Worm (Caenorhabditis elegans) whole organism, L3 larva: ENCODE data around the gene twk-12.

ENCODE experiments used
- ceh-16 ChIP-seq: sonication (generic microtip); optimal IDR thresholded peaks from 2 replicates; lab custom pipeline; 2017; ENCODE audit warnings: missing biosample characterization, missing genetic modification characterization
- ceh-82 ChIP-seq: fragments of 150-350 bp; optimal IDR thresholded peaks from 2 replicates; lab custom pipeline; 2014; ENCODE audit warnings: missing biosample characterization, missing genetic modification characterization
- jun-1 ChIP-seq: fragments of 150-350 bp; optimal IDR thresholded peaks from 2 replicates; lab custom pipeline; 2014; ENCODE audit warnings: missing biosample characterization, missing genetic modification reagents, missing genetic modification characterization
- lin-39 ChIP-seq: fragments of 150-350 bp; optimal IDR thresholded peaks from 2 replicates; lab custom pipeline; 2018; ENCODE audit warnings: missing biosample characterization, missing genetic modification reagents, missing genetic modification characterization
- nfya-1 ChIP-seq: sonication (generic microtip); optimal IDR thresholded peaks from 2 replicates; lab custom pipeline; 2017; ENCODE audit warnings: missing genetic modification characterization, mild to moderate bottlenecking, missing compliant biosample characterization, antibody characterized with exemption, moderate library complexity; ENCODE audit not compliant: insufficient read depth
- nhr-237 ChIP-seq: fragments of 150-350 bp; optimal IDR thresholded peaks from 2 replicates; lab custom pipeline; 2014; ENCODE audit warnings: missing biosample characterization, missing genetic modification characterization
- pha-4 ChIP-seq: fragments of 150-350 bp; optimal IDR thresholded peaks from 2 replicates; lab custom pipeline; 2014; ENCODE audit warnings: missing biosample characterization, missing genetic modification reagents, missing genetic modification characterization
- snpc-4 ChIP-seq: fragments of 150-350 bp; optimal IDR thresholded peaks from 2 replicates; lab custom pipeline; 2014; ENCODE audit warnings: missing biosample characterization, missing genetic modification characterization
- unc-39 ChIP-seq: sonication (generic microtip); optimal IDR thresholded peaks from 4 replicates; lab custom pipeline; 2017; ENCODE audit warnings: missing biosample characterization, missing genetic modification characterization

ce11 chrV:10662000-10662399 is 5.4 kb upstream of the twk-12 start:
- TF ChIP-seq snpc-4 (tag; lab: Kevin White, UChicago) (no peak), nhr-237 (tag; lab: Kevin White, UChicago) (no peak), jun-1 (tag; lab: Kevin White, UChicago) (no peak), nfya-1 (tag; lab: Kevin White, UChicago) (no peak), lin-39 (tag; lab: Kevin White, UChicago) (no peak), unc-39 (tag; lab: Kevin White, UChicago) (no peak), ceh-82 (tag; lab: Kevin White, UChicago) (no peak), ceh-16 (no peak), pha-4 (tag; lab: Kevin White, UChicago) (no peak)
